Fruit fly (Drosophila melanogaster) whole organism, embryonic: Measurements from ENCODE around the gene CG8097.

Experiments used
- Bgb ChIP-seq: fragments of 200-800 bp; sonication (Bioruptor generic); IDR thresholded peaks from 2 replicates; pipeline ENCODE4 v1.3.6; 2022; ENCODE audit warnings: missing biosample characterization, missing genetic modification characterization; ENCODE audit not compliant: partially characterized antibody
- Blimp-1 ChIP-seq: fragments of 200-800 bp; sonication (Bioruptor generic); optimal IDR thresholded peaks from 3 replicates; lab custom pipeline; 2018; ENCODE audit warnings: missing biosample characterization, missing genetic modification characterization, mild to moderate bottlenecking, moderate library complexity, missing genetic modification reagents
- Bteb2 ChIP-seq: fragments of 200-800 bp; sonication (Bioruptor generic); optimal IDR thresholded peaks from 2 replicates; lab custom pipeline; 2016; ENCODE audit warnings: missing biosample characterization, missing genetic modification characterization
- CG1024 ChIP-seq: fragments of 200-800 bp; sonication (Bioruptor generic); IDR thresholded peaks from 2 replicates; pipeline ENCODE4 v1.3.6; 2022; ENCODE audit warnings: missing biosample characterization, missing genetic modification characterization
- CG1529 ChIP-seq: fragments of 200-800 bp; sonication (Bioruptor generic); optimal IDR thresholded peaks from 3 replicates; lab custom pipeline; 2018; ENCODE audit warnings: missing biosample characterization, missing genetic modification characterization
- CG15696 ChIP-seq: fragments of 200-800 bp; sonication (Bioruptor generic); optimal IDR thresholded peaks from 2 replicates; lab custom pipeline; 2019; ENCODE audit warnings: missing biosample characterization, mild to moderate bottlenecking, missing genetic modification characterization, moderate library complexity
- CG17359 ChIP-seq: fragments of 200-800 bp; sonication (Bioruptor generic); optimal IDR thresholded peaks from 3 replicates; lab custom pipeline; 2018; ENCODE audit warnings: missing biosample characterization, mild to moderate bottlenecking, missing genetic modification characterization, moderate library complexity
- CG18262 ChIP-seq: fragments of 200-800 bp; optimal IDR thresholded peaks from 3 replicates; lab custom pipeline; 2019; ENCODE audit warnings: missing biosample characterization, mild to moderate bottlenecking, missing genetic modification characterization, moderate library complexity
- CG18764 ChIP-seq: fragments of 200-800 bp; sonication (Bioruptor generic); optimal IDR thresholded peaks from 3 replicates; lab custom pipeline; 2016; ENCODE audit warnings: missing biosample characterization, missing genetic modification characterization
- CG2712 ChIP-seq: fragments of 200-800 bp; optimal IDR thresholded peaks from 3 replicates; lab custom pipeline; 2019; ENCODE audit warnings: missing biosample characterization, mild to moderate bottlenecking, missing genetic modification characterization, moderate library complexity
- CG3281 ChIP-seq: fragments of 200-800 bp; sonication (Bioruptor generic); optimal IDR thresholded peaks from 3 replicates; lab custom pipeline; 2017; ENCODE audit warnings: missing biosample characterization, mild to moderate bottlenecking, missing genetic modification characterization
- CG3995 ChIP-seq: fragments of 200-800 bp; sonication (Bioruptor generic); optimal IDR thresholded peaks from 3 replicates; lab custom pipeline; 2016; ENCODE audit warnings: missing biosample characterization, missing genetic modification characterization
- CG4282 ChIP-seq: fragments of 200-800 bp; sonication (Bioruptor generic); optimal IDR thresholded peaks from 2 replicates; lab custom pipeline; 2016; ENCODE audit warnings: missing biosample characterization, missing genetic modification characterization
- CG6765 ChIP-seq: fragments of 200-800 bp; sonication (Bioruptor generic); optimal IDR thresholded peaks from 3 replicates; lab custom pipeline; 2017; ENCODE audit warnings: missing biosample characterization, mild to moderate bottlenecking, missing genetic modification characterization
- CG6791 ChIP-seq: fragments of 200-800 bp; sonication (Bioruptor generic); IDR thresholded peaks from 3 replicates; pipeline ENCODE4 v1.3.6; 2022; ENCODE audit warnings: missing biosample characterization, missing genetic modification characterization; ENCODE audit not compliant: partially characterized antibody
- CG7556 ChIP-seq: fragments of 200-800 bp; sonication (Bioruptor generic); optimal IDR thresholded peaks from 2 replicates; lab custom pipeline; 2017; ENCODE audit warnings: missing biosample characterization, mild to moderate bottlenecking, missing genetic modification characterization
- CG7963 ChIP-seq: fragments of 200-800 bp; sonication (Bioruptor generic); IDR thresholded peaks from 3 replicates; pipeline ENCODE4 v1.3.6; 2022; ENCODE audit warnings: missing biosample characterization, missing genetic modification characterization; ENCODE audit not compliant: partially characterized antibody
- CG8388 ChIP-seq: fragments of 200-800 bp; sonication (Bioruptor generic); optimal IDR thresholded peaks from 2 replicates; lab custom pipeline; 2019; ENCODE audit warnings: missing biosample characterization, mild to moderate bottlenecking, missing genetic modification characterization, moderate library complexity
- CG9797 ChIP-seq: fragments of 200-800 bp; sonication (Bioruptor generic); optimal IDR thresholded peaks from 3 replicates; lab custom pipeline; 2018; ENCODE audit warnings: missing biosample characterization, mild to moderate bottlenecking, missing genetic modification characterization
- HmgD ChIP-seq: fragments of 200-800 bp; sonication (Bioruptor generic); optimal IDR thresholded peaks from 3 replicates; lab custom pipeline; 2016; ENCODE audit warnings: missing biosample characterization, missing genetic modification characterization
- Meics ChIP-seq: fragments of 200-800 bp; sonication (Bioruptor generic); optimal IDR thresholded peaks from 2 replicates; lab custom pipeline; 2017; ENCODE audit warnings: missing biosample characterization, mild to moderate bottlenecking, missing genetic modification characterization
- Mes4 ChIP-seq: fragments of 200-800 bp; sonication (Bioruptor generic); optimal IDR thresholded peaks from 2 replicates; lab custom pipeline; 2016; ENCODE audit warnings: missing biosample characterization, missing genetic modification characterization
- Nf-YC ChIP-seq: fragments of 200-800 bp; optimal IDR thresholded peaks from 3 replicates; lab custom pipeline; 2019; ENCODE audit warnings: missing biosample characterization, mild to moderate bottlenecking, missing genetic modification characterization, moderate library complexity
- Optix ChIP-seq: fragments of 200-800 bp; sonication (Bioruptor generic); IDR thresholded peaks from 3 replicates; pipeline ENCODE4 v1.3.6; 2022; ENCODE audit warnings: missing biosample characterization, missing genetic modification characterization
- Rfx ChIP-seq: fragments of 200-800 bp; sonication (Bioruptor generic); IDR thresholded peaks from 2 replicates; pipeline ENCODE4 v1.3.6; 2022; ENCODE audit warnings: missing biosample characterization, missing genetic modification characterization
- Side ChIP-seq: fragments of 200-800 bp; sonication (Bioruptor generic); optimal IDR thresholded peaks from 2 replicates; lab custom pipeline; 2016; ENCODE audit warnings: missing biosample characterization, missing genetic modification characterization
- Xbp1 ChIP-seq: fragments of 200-800 bp; sonication (Bioruptor generic); optimal IDR thresholded peaks from 3 replicates; lab custom pipeline; 2016; ENCODE audit warnings: missing biosample characterization, mild to moderate bottlenecking, missing genetic modification characterization
- al ChIP-seq: fragments of 200-800 bp; sonication (Bioruptor generic); IDR thresholded peaks from 2 replicates; pipeline ENCODE4 v1.3.6; 2022; ENCODE audit warnings: missing biosample characterization, missing genetic modification characterization
- ase ChIP-seq: fragments of 200-800 bp; sonication (Bioruptor generic); IDR thresholded peaks from 3 replicates; pipeline ENCODE4 v1.3.6; 2022; ENCODE audit warnings: missing biosample characterization, missing genetic modification characterization
- caup ChIP-seq: fragments of 200-800 bp; sonication (Bioruptor generic); optimal IDR thresholded peaks from 3 replicates; lab custom pipeline; 2017; ENCODE audit warnings: missing biosample characterization, mild to moderate bottlenecking, missing genetic modification characterization, moderate library complexity; ENCODE audit not compliant: severe bottlenecking
- cg ChIP-seq: fragments of 200-800 bp; sonication (Bioruptor generic); optimal IDR thresholded peaks from 3 replicates; lab custom pipeline; 2019; ENCODE audit warnings: missing biosample characterization, mild to moderate bottlenecking, missing genetic modification characterization, moderate library complexity
- chm ChIP-seq: fragments of 200-800 bp; sonication (Bioruptor generic); IDR thresholded peaks from 2 replicates; pipeline ENCODE4 v1.3.6; 2022; ENCODE audit warnings: missing biosample characterization, missing genetic modification characterization
- dmrt11E ChIP-seq: fragments of 200-800 bp; sonication (Bioruptor generic); optimal IDR thresholded peaks from 3 replicates; lab custom pipeline; 2018; ENCODE audit warnings: missing biosample characterization, mild to moderate bottlenecking, missing genetic modification characterization, moderate library complexity
- fru ChIP-seq: fragments of >200 bp; optimal IDR thresholded peaks from 2 replicates; lab custom pipeline; 2017
- gce ChIP-seq: fragments of 200-800 bp; sonication (Bioruptor generic); IDR thresholded peaks from 3 replicates; pipeline ENCODE4 v1.3.6; 2022; ENCODE audit warnings: missing biosample characterization, missing genetic modification characterization
- kay ChIP-seq: fragments of 200-800 bp; sonication (Bioruptor generic); optimal IDR thresholded peaks from 2 replicates; lab custom pipeline; 2016; ENCODE audit warnings: missing biosample characterization, missing genetic modification characterization
- klu ChIP-seq: fragments of 200-800 bp; sonication (Bioruptor generic); IDR thresholded peaks from 2 replicates; pipeline ENCODE4 v1.3.6; 2022; ENCODE audit warnings: missing biosample characterization, missing genetic modification characterization
- knrl ChIP-seq: fragments of 200-800 bp; sonication (Bioruptor generic); IDR thresholded peaks from 3 replicates; pipeline ENCODE4 v1.3.6; 2022; ENCODE audit warnings: missing biosample characterization, missing genetic modification characterization; ENCODE audit not compliant: partially characterized antibody
- nerfin-2 ChIP-seq: fragments of 200-800 bp; sonication (Bioruptor generic); IDR thresholded peaks from 2 replicates; pipeline ENCODE4 v1.3.6; 2022; ENCODE audit warnings: missing biosample characterization, missing genetic modification characterization; ENCODE audit not compliant: partially characterized antibody
- p53 ChIP-seq: fragments of 200-800 bp; sonication (Bioruptor generic); optimal IDR thresholded peaks from 2 replicates; lab custom pipeline; 2016; ENCODE audit warnings: missing biosample characterization, missing genetic modification characterization
- pfk ChIP-seq: fragments of 200-800 bp; sonication (Bioruptor generic); optimal IDR thresholded peaks from 2 replicates; lab custom pipeline; 2018; ENCODE audit warnings: missing biosample characterization, mild to moderate bottlenecking, missing genetic modification characterization, moderate library complexity
- prd ChIP-seq, 3 experiments: fragments of >200 bp in 2 of 3; fragments of 200-800 bp in 1 of 3; sonication (Bioruptor generic) in 1 of 3; optimal IDR thresholded peaks in 2 of 3; IDR thresholded peaks in 1 of 3; 2 replicates in 2 of 3; 3 replicates in 1 of 3; pipeline versions ENCODE4 v1.3.6 to Lab custom; 2017 to 2022; ENCODE audit warnings: missing biosample characterization in 1 of 3, missing genetic modification characterization in 1 of 3
- rib ChIP-seq: fragments of 200-800 bp; sonication (Bioruptor generic); IDR thresholded peaks from 2 replicates; pipeline ENCODE4 v1.3.6; 2022; ENCODE audit warnings: missing biosample characterization, missing genetic modification characterization
- run ChIP-seq: fragments of 200-800 bp; sonication (Bioruptor generic); optimal IDR thresholded peaks from 3 replicates; lab custom pipeline; 2018; ENCODE audit warnings: missing biosample characterization, mild to moderate bottlenecking, missing genetic modification characterization
- sd ChIP-seq: fragments of 200-800 bp; sonication (Bioruptor generic); optimal IDR thresholded peaks from 3 replicates; lab custom pipeline; 2018; ENCODE audit warnings: missing biosample characterization, mild to moderate bottlenecking, missing genetic modification characterization, moderate library complexity
- sim ChIP-seq: fragments of 200-800 bp; sonication (Bioruptor generic); IDR thresholded peaks from 2 replicates; pipeline ENCODE4 v1.3.6; 2022; ENCODE audit warnings: missing biosample characterization, missing genetic modification characterization
- tna ChIP-seq: fragments of 200-800 bp; sonication (Bioruptor generic); IDR thresholded peaks from 2 replicates; pipeline ENCODE4 v1.3.6; 2022; ENCODE audit warnings: missing biosample characterization, missing genetic modification characterization; ENCODE audit not compliant: partially characterized antibody
- usp ChIP-seq: fragments of >200 bp; optimal IDR thresholded peaks from 2 replicates; lab custom pipeline; 2017; ENCODE audit warnings: missing biosample characterization, missing genetic modification characterization
- wdn ChIP-seq: fragments of 200-800 bp; sonication (Bioruptor generic); IDR thresholded peaks from 2 replicates; pipeline ENCODE4 v1.3.6; 2022; ENCODE audit warnings: missing biosample characterization, missing genetic modification characterization

Gene CG8097

DNA sequence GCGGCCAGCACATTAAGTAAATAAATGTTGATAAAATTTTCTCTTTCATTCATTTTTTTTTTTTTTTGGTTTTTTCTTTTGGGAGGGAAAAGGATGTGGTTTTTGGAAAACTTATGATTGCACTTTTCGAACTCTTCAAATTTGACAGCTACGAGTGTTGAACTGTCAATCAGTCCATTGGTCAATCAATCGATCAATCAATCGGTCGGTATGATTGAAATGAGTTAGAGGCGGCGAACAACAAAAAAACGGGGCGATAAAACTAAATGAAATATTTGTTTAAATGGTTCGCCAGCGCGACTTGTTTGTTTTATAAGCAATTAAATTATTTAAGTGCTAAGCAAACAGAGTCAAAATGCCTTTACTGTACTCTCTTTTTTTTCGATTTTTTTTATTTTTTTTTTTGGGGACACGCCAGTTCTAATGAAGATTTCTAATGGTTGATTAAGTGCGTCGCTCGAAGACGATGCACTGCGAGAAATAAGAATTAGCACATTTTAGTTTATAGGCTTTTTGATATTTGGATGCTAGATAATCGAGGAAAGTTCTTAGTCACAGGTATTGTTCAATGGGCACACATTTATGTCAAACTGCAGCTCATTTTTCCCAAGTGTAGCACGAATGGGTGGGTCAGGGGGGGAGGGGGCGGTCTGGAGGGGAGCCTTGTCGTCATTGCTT, 36.1 kb downstream of the CG8097 start (continued):
- TF ChIP-seq klu (peak; percentile 52; the same call in 1 of the 2 replicates), CG1529 (GFP tag; lab: Kevin White, UChicago) (peak; percentile 79), rib (no peak), CG3281 (GFP tag; lab: Kevin White, UChicago) (peak; percentile 69), kay (peak; percentile 77), knrl (GFP tag; lab: Robert Waterston, UW) (no peak), gce (GFP tag; lab: Robert Waterston, UW) (0 out of 3 replicates have a peak, but pooled peaks have one; percentile 56), CG17359 (tag; lab: Kevin White, UChicago) (peak; percentile 87), CG7556 (GFP tag; lab: Kevin White, UChicago) (peak; percentile 74), dmrt11E (tag; lab: Kevin White, UChicago) (peak; percentile 74), CG18764 (GFP tag; lab: Kevin White, UChicago) (peak; percentile 63), Meics (GFP tag; lab: Kevin White, UChicago) (peak; percentile 79), CG15696 (peak; percentile 61), prd (optimal IDR thresholded peaks at IDR 0.05; lab: Kevin White, UChicago) (no peak), prd (GFP tag; IDR thresholded peaks at IDR 0.05; lab: Robert Waterston, UW) (peak; percentile 83), CG1024 (peak; percentile 76), CG2712 (tag; lab: Kevin White, UChicago) (peak; percentile 85), al (GFP tag; lab: Robert Waterston, UW) (0 out of 2 replicates have a peak, but pooled peaks have one; percentile 44), pfk (no peak), sd (tag; lab: Kevin White, UChicago) (peak; percentile 31), Blimp-1 (GFP tag; lab: Kevin White, UChicago) (peak; percentile 80), wdn (GFP tag; lab: Robert Waterston, UW) (peak; percentile 33; the same call in 1 of the 2 replicates), Nf-YC (tag; lab: Kevin White, UChicago) (peak; percentile 29), caup (GFP tag; lab: Kevin White, UChicago) (peak; percentile 71), p53 (peak; percentile 14), HmgD (peak; percentile 11), CG6765 (GFP tag; lab: Kevin White, UChicago) (peak; percentile 23), Bgb (no peak), Mes4 (GFP tag; lab: Kevin White, UChicago) (peak; percentile 53), fru (lab: Kevin White, UChicago) (no peak), Side (GFP tag; lab: Kevin White, UChicago) (peak; percentile 72), CG18262 (tag; lab: Kevin White, UChicago) (peak; percentile 82), chm (GFP tag; lab: Robert Waterston, UW) (peak; percentile 77), ase (GFP tag; lab: Robert Waterston, UW) (peak; percentile 80; the same call in 2 of the 3 replicates), nerfin-2 (GFP tag; lab: Robert Waterston, UW) (no peak), CG8388 (GFP tag; lab: Kevin White, UChicago) (peak; percentile 78), CG9797 (no peak), usp (GFP tag; lab: Kevin White, UChicago) (no peak), run (tag; lab: Kevin White, UChicago) (peak; percentile 60), cg (GFP tag; lab: Kevin White, UChicago) (no peak), Optix (peak; percentile 83), Bteb2 (GFP tag; lab: Kevin White, UChicago) (peak; percentile 49), CG4282 (GFP tag; lab: Kevin White, UChicago) (no peak), Rfx (GFP tag; lab: Robert Waterston, UW) (peak; percentile 84), Xbp1 (GFP tag; lab: Kevin White, UChicago) (peak; percentile 88), sim (GFP tag; lab: Robert Waterston, UW) (0 out of 2 replicates have a peak, but pooled peaks have one; percentile 37), CG6791 (no peak), CG7963 (no peak), CG3995 (GFP tag; lab: Kevin White, UChicago) (peak; percentile 20), tna (GFP tag; lab: Robert Waterston, UW) (no peak)
